Worm (Caenorhabditis elegans): ENCODE measurements around the gene lpd-7.
A peak's percentile ranks its signal among the peaks of the same experiment; 100 is the strongest.

lpd-7 gene

ce11 chrIII:7571726-7572125, 1.4 kb upstream of the lpd-7 start:
- TF ChIP-seq tbx-8 (GFP tag; optimal IDR thresholded peaks at IDR 0.05) (no peak), cnd-1 (tag; optimal IDR thresholded peaks at IDR 0.05) (no peak), mep-1 (tag; optimal IDR thresholded peaks at IDR 0.05) (no peak), sem-2 (GFP tag; optimal IDR thresholded peaks at IDR 0.05) (no peak), ham-2 (GFP tag; optimal IDR thresholded peaks at IDR 0.05) (no peak), zip-8 (tag; optimal IDR thresholded peaks at IDR 0.05) (no peak), nhr-2 (tag; optimal IDR thresholded peaks at IDR 0.05) (no peak), pha-4 (tag; optimal IDR thresholded peaks at IDR 0.05) (no peak), snpc-4 (tag; optimal IDR thresholded peaks at IDR 0.05) (no peak), ztf-11 (tag; optimal IDR thresholded peaks at IDR 0.05) (no peak)

ce11 chrIII:7579324-7579723, 6.2 kb downstream of the lpd-7 start, which contains the start of gene mfsd-6:
mfsd-6 (minus strand) TSS chrIII:7579411.
- TF ChIP-seq tbx-8 (GFP tag; optimal IDR thresholded peaks at IDR 0.05) (no peak), ztf-11 (tag; optimal IDR thresholded peaks at IDR 0.05) (no peak), M03D4.4 (tag; optimal IDR thresholded peaks at IDR 0.05) (no peak), snpc-4 (tag; optimal IDR thresholded peaks at IDR 0.05) (no peak), lsy-2 (tag; optimal IDR thresholded peaks at IDR 0.05) (no peak), elt-3 (tag; optimal IDR thresholded peaks at IDR 0.05) (no peak), ceh-39 (tag; optimal IDR thresholded peaks at IDR 0.05) (no peak)

ce11 chrIII:7580586-7580985, 7.4 kb downstream of the lpd-7 start:
- TF ChIP-seq ces-1 (GFP tag; optimal IDR thresholded peaks at IDR 0.05) (peak; percentile 30), unc-120 (tag; optimal IDR thresholded peaks at IDR 0.05; ENCODE audit: poor library complexity, severe bottlenecking) (no peak), elt-3 (tag; optimal IDR thresholded peaks at IDR 0.05) (no peak)

- no peak for TF ChIP-seq lsy-2 (tag; optimal IDR thresholded peaks at IDR 0.05)
Observed at ce11 chrIII:7582885-7583284, 9.7 kb downstream of the lpd-7 start, which contains the start of gene R13A5.10. R13A5.10 (minus strand) TSS chrIII:7582985.

- TF ChIP-seq mep-1 (tag; optimal IDR thresholded peaks at IDR 0.05): peak; percentile 29
- no peak for TF ChIP-seq bed-3 (GFP tag; optimal IDR thresholded peaks at IDR 0.05)
- peak; percentile 67 for TF ChIP-seq lsy-2 (tag; optimal IDR thresholded peaks at IDR 0.05)
Observed at ce11 chrIII:7584131-7584646, 11.0 kb downstream of the lpd-7 start, which contains the start of gene cup-5. cup-5 (plus strand) TSS chrIII:7584181.

- TF ChIP-seq snpc-4 (tag; optimal IDR thresholded peaks at IDR 0.05) (no peak), mls-2 (tag; optimal IDR thresholded peaks at IDR 0.05) (no peak), pha-4 (tag; optimal IDR thresholded peaks at IDR 0.05) (no peak), ztf-11 (tag; optimal IDR thresholded peaks at IDR 0.05) (no peak), unc-39 (tag; optimal IDR thresholded peaks at IDR 0.05) (no peak), lin-13 (tag; optimal IDR thresholded peaks at IDR 0.05) (no peak), elt-3 (tag; optimal IDR thresholded peaks at IDR 0.05) (no peak), nhr-2 (tag; optimal IDR thresholded peaks at IDR 0.05) (no peak), nhr-28 (tag; optimal IDR thresholded peaks at IDR 0.05) (no peak), lin-32 (GFP tag; optimal IDR thresholded peaks at IDR 0.05) (no peak), ceh-39 (tag; optimal IDR thresholded peaks at IDR 0.05) (no peak)
Observed at ce11 chrIII:7588214-7588613, 15.1 kb downstream of the lpd-7 start, which contains the start of gene R13A5.15. R13A5.15 (minus strand) TSS chrIII:7588314.

- TF ChIP-seq cnd-1 (tag; optimal IDR thresholded peaks at IDR 0.05) (no peak), nhr-28 (tag; optimal IDR thresholded peaks at IDR 0.05) (no peak), nhr-2 (tag; optimal IDR thresholded peaks at IDR 0.05) (no peak), sem-2 (GFP tag; optimal IDR thresholded peaks at IDR 0.05) (no peak), unc-62 (GFP tag; optimal IDR thresholded peaks at IDR 0.05) (no peak), bed-3 (GFP tag; optimal IDR thresholded peaks at IDR 0.05) (no peak), sptf-1 (tag; optimal IDR thresholded peaks at IDR 0.05) (no peak), lsy-2 (tag; optimal IDR thresholded peaks at IDR 0.05) (no peak), ceh-43 (GFP tag; optimal IDR thresholded peaks at IDR 0.05) (peak; percentile 84)
Observed at ce11 chrIII:7593285-7593928, 20.3 kb downstream of the lpd-7 start, which contains the start of gene R13A5.11. R13A5.11 (minus strand) TSS chrIII:7593335.
